Fruit fly (Drosophila melanogaster): ENCODE measurements around the gene CG3407.

CG3407 gene

DNA sequence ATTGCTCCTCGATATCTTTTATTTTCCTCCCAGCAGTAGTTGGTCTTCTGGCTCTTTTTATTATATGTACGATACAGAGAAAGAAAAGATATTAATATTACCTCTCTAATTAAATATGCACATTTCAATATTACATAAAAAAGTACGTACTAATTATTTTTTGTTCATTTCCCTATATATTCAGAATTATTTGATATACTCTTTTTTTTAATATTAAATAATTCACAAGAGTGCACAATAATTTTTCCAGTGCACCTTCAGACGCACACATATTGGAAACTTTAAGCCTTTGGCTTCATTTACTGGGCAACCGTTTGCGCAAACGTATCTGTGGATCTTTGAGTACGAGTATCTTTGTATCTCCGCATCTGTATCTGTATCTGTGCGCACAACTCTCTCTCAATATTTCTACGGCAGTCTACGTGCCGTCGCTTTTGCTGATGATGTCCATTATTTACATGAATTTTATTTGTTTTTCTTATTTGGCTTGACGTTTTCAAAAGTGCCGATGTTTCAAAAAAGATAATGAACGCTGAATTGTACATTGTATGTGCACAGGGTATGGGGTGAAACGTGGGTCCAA lies 36.5 kb downstream of the CG3407 start (continued):
- TF ChIP-seq CG12104 (GFP tag; optimal IDR thresholded peaks at IDR 0.05), result peak; percentile 79

DNA sequence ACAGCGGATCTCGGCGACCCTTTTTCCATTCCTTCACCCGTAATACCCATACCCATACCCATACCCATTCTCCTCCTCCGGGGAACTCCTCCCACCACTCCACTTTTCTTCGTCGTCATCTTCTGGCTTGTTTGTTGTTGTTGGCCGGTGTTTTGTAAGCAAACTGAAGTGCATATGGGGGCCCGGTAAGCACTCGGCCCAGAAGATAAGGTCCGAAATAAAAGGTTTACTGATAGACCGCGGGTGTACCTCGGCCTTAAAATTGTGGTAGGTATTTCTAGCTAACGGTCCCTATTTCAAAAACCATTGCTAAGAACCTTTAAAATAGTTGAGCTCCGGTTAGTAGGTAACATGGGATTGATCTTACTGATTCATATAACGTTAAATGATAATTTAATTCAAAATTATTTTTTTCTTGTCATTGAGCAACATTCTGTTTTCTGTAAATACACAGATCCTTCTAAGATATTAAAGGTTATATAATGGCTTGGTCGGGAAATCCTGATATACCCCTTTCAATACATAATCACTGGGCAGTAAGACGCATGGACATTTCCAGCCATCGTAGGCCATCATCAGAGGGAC lies 37.4 kb downstream of the CG3407 start:
- TF ChIP-seq CG31224 (GFP tag; IDR thresholded peaks at IDR 0.05) (no peak), CG13123 (GFP tag; optimal IDR thresholded peaks at IDR 0.05) (peak; percentile 0), CG10267 (tag; optimal IDR thresholded peaks at IDR 0.05) (peak; percentile 52), CG17328 (GFP tag; IDR thresholded peaks at IDR 0.05) (peak; percentile 30; the same call in 1 of the 2 replicates), ranshi (GFP tag; IDR thresholded peaks at IDR 0.05) (no peak), CG2120 (GFP tag; optimal IDR thresholded peaks at IDR 0.05) (peak; percentile 32), CG9727 (GFP tag; optimal IDR thresholded peaks at IDR 0.05) (peak; percentile 74), wor (GFP tag; IDR thresholded peaks at IDR 0.05) (peak; percentile 21; the same call in 1 of the 2 replicates), CG2889 (GFP tag; IDR thresholded peaks at IDR 0.05) (no peak), crol (GFP tag; IDR thresholded peaks at IDR 0.05) (no peak), Ets97D (GFP tag; optimal IDR thresholded peaks at IDR 0.05) (no peak), cato (GFP tag; optimal IDR thresholded peaks at IDR 0.05; ENCODE audit: borderline replicate concordance) (no peak), H2.0 (GFP tag; IDR thresholded peaks at IDR 0.05) (no peak), pb (GFP tag; optimal IDR thresholded peaks at IDR 0.05) (no peak), jigr1 (GFP tag; IDR thresholded peaks at IDR 0.05) (no peak), GATAe (GFP tag; conservative IDR thresholded peaks at IDR 0.05) (no peak), Asciz (GFP tag; optimal IDR thresholded peaks at IDR 0.05) (peak; percentile 21), CG11398 (GFP tag; optimal IDR thresholded peaks at IDR 0.05) (no peak), B-H1 (GFP tag; IDR thresholded peaks at IDR 0.05) (no peak), tll (GFP tag; optimal IDR thresholded peaks at IDR 0.05) (no peak), CG14441 (GFP tag; IDR thresholded peaks at IDR 0.05) (no peak), her (GFP tag; optimal IDR thresholded peaks at IDR 0.05) (no peak), sr (GFP tag; IDR thresholded peaks at IDR 0.05) (no peak), da (GFP tag; optimal IDR thresholded peaks at IDR 0.05) (no peak), grau (tag; optimal IDR thresholded peaks at IDR 0.05) (peak; percentile 29), ttk (GFP tag; IDR thresholded peaks at IDR 0.05) (peak; percentile 33; the same call in 1 of the 2 replicates), CG1603 (tag; optimal IDR thresholded peaks at IDR 0.05) (peak; percentile 42), Xrp1 (GFP tag; IDR thresholded peaks at IDR 0.05) (peak; percentile 71), zfh1 (GFP tag; IDR thresholded peaks at IDR 0.05) (peak; percentile 71; the same call in 2 of the 3 replicates), CG4424 (GFP tag; optimal IDR thresholded peaks at IDR 0.05) (peak; percentile 11), dimm (GFP tag; IDR thresholded peaks at IDR 0.05) (no peak), z (GFP tag; IDR thresholded peaks at IDR 0.05) (no peak), CG10462 (GFP tag; optimal IDR thresholded peaks at IDR 0.05) (peak; percentile 38), usp (GFP tag; optimal IDR thresholded peaks at IDR 0.05) (no peak), so (GFP tag; IDR thresholded peaks at IDR 0.05) (no peak), HLHmδ (GFP tag; optimal IDR thresholded peaks at IDR 0.05) (peak; percentile 79), Dek (tag; optimal IDR thresholded peaks at IDR 0.05) (no peak), Hr78 (GFP tag; optimal IDR thresholded peaks at IDR 0.05) (no peak), CG13296 (GFP tag; optimal IDR thresholded peaks at IDR 0.05) (no peak), dm (GFP tag; optimal IDR thresholded peaks at IDR 0.05) (no peak), CG6854 (GFP tag; optimal IDR thresholded peaks at IDR 0.05) (no peak), CG9215 (GFP tag; IDR thresholded peaks at IDR 0.05) (0 out of 2 replicates have a peak, but pooled peaks have one; percentile 13), CG11504 (tag; optimal IDR thresholded peaks at IDR 0.05) (peak; percentile 58), pho (GFP tag; optimal IDR thresholded peaks at IDR 0.05) (no peak), dysf (GFP tag; IDR thresholded peaks at IDR 0.05) (peak; percentile 32; the same call in 1 of the 3 replicates), CG5953 (GFP tag; IDR thresholded peaks at IDR 0.05) (0 out of 2 replicates have a peak, but pooled peaks have one; percentile 19), pnt (GFP tag; optimal IDR thresholded peaks at IDR 0.05) (peak; percentile 35), HLH3B (GFP tag; IDR thresholded peaks at IDR 0.05) (0 out of 2 replicates have a peak, but pooled peaks have one; percentile 17)

Data from whole organism, embryonic.